Worm (Caenorhabditis elegans): ENCODE data around the gene cbs-2.
"Not testable (repeated sequence)": the region's sequence is repeated elsewhere in the genome, so short reads cannot be mapped to it uniquely, and the experiment has no call there.

The cbs-2 gene

DNA sequence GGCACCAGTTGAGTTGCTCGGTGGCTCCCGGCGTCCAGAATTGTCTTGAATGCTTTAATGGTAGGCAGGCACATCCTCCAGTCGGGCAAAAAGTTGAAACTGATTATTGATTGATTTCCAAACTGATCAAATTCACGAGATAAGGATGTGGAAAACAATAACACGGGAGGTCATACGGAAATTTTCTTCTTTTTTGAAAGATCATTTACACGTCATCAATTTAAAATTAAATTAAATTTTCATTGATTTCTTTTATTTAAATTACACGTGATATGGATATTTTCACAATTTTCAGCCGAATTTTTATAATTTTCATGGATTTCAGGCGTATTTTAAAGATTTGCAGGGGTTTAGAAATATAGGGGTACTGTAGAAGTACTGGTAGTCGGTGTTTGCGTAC, at the start of gene cbs-2:
cbs-2 (minus strand) TSS at position 101 of the 400 bp plus-strand sequence.
- TF ChIP-seq nhr-28 (tag; optimal IDR thresholded peaks at IDR 0.05) (no peak), unc-62 (GFP tag; optimal IDR thresholded peaks at IDR 0.05) (no peak)

DNA sequence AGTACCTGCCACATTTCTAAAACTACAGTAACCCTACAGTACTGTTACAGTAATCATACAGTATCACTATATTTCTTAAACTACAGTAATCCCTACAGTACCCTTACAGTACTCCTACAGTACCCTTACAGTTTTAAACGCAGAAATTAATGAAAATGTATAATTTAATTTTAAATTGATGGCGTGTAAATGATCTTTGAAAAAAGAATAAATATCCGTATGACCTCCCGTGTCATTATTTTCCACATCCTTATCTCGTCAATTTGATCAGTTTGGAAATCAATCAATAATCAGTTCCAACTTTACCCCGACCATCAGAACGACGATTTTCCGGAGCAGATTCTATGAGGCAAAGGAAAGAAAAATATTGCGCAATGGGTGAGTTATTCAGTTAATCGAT, 31.5 kb upstream of the cbs-2 start, which contains the start of gene K09F6.3:
K09F6.3 (plus strand) TSS at position 301 of the 400 bp plus-strand sequence.
- not testable (repeated sequence) for TF ChIP-seq nhr-76, nhr-237, C04F5.9 (tag; optimal IDR thresholded peaks at IDR 0.05)

DNA sequence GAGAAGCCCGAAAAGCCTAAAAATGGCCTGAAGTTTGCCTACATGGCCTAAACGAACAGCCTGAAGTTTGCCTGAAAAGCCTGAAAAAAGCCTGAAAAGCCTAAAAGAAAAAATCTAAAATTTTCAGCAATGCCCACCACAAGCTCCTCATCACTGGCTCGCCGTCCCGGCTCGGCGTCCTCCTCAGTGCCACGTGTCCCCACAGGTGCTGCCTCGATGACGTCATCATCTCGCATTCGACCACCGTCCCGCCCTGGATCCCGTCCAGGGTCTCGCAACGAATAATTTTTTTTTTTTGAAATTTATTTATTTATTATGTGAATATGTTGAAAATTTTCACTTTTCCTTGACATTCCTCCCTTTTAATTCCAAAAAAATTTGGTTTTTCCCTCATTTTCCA, 30.3 kb upstream of the cbs-2 start:
- no peak for TF ChIP-seq nhr-84 (tag; optimal IDR thresholded peaks at IDR 0.05)
- no peak for TF ChIP-seq hpl-2 (GFP tag; optimal IDR thresholded peaks at IDR 0.05)

DNA sequence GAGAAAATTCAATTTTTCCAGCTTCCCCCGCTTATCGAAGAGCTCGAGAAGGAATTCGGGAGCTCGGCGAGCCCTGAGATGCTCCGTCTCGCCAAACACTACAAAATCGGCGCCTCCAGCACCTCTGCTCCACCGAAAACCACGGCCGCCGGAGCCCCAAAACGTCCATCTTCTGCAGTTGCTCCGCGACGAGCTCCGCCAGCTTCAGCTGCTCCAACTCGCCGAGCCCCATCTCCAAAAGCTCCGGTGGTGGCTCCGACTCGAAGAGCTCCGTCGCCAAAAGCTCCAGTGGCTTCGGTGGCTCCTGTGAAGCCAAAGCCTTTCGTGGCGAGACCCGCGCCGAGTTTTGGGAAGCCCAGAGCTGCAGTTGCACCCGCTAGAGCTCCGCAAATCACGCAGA, 28.2 kb upstream of the cbs-2 start:
- TF ChIP-seq ceh-8 (GFP tag; optimal IDR thresholded peaks at IDR 0.05) (peak; percentile 8), efl-3 (GFP tag; optimal IDR thresholded peaks at IDR 0.05) (no peak)

DNA sequence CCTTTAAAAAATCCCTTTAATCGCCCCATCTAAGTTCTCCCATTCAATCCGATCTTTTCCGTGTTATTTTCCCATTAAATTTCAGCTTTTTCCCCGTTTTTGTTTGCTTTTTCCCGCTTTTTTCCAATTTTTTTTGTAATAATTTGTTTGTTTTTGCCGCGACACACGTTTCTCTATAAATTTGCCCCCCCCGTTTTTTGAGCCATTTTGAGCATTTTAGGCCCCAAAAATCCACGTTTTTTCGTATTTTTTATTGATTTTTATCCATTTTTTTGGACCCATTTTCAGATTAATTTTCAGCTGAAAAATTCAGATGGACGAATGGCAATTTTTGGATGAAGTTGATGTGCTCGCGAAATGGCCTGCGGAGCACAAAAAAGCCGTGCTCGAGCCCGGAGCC, 20.0 kb upstream of the cbs-2 start, which contains the start of gene F54A3.2:
F54A3.2 (plus strand) TSS at position 301 of the 400 bp plus-strand sequence.
- TF ChIP-seq efl-1 (optimal IDR thresholded peaks at IDR 0.05) (no peak), efl-1 (GFP tag; optimal IDR thresholded peaks at IDR 0.05 in 1 of 2) (peak in 1 of 2 experiments; percentile 54), nhr-85 (tag) (peak; percentile 7), irx-1 (tag; optimal IDR thresholded peaks at IDR 0.05) (no peak), aha-1 (tag; optimal IDR thresholded peaks at IDR 0.05) (no peak)

DNA sequence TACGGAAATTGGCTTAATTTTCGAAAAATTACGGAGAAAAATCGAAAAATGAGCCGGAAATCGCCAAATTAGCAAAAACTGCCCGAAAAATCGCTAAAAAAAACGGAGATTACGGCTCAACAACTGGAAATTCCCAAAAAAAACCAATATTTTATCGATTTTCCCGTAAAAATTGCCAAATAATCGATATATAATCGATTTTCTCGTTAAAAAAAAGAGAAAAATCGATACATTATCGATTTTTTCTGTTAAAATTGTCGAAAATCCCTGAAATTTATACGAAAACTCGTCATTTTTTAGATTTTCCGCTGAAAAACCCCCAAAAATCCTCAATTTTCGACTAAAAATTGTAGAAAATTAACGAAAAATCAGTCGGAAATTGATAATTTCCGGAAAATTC, 13.0 kb upstream of the cbs-2 start:
- no peak for TF ChIP-seq irx-1 (tag; optimal IDR thresholded peaks at IDR 0.05)
- TF ChIP-seq hlh-17 (GFP tag; optimal IDR thresholded peaks at IDR 0.05; ENCODE audit: borderline replicate concordance), result no peak
- no peak for TF ChIP-seq unc-62 (GFP tag; optimal IDR thresholded peaks at IDR 0.05)
- no peak for TF ChIP-seq nhr-71 (tag; optimal IDR thresholded peaks at IDR 0.05)
- no peak for TF ChIP-seq aly-2 (tag; optimal IDR thresholded peaks at IDR 0.05)
- no peak for TF ChIP-seq grh-1 (GFP tag; IDR thresholded peaks at IDR 0.05)
- TF ChIP-seq lir-3 (tag; optimal IDR thresholded peaks at IDR 0.05; ENCODE audit: poor library complexity), result no peak

DNA sequence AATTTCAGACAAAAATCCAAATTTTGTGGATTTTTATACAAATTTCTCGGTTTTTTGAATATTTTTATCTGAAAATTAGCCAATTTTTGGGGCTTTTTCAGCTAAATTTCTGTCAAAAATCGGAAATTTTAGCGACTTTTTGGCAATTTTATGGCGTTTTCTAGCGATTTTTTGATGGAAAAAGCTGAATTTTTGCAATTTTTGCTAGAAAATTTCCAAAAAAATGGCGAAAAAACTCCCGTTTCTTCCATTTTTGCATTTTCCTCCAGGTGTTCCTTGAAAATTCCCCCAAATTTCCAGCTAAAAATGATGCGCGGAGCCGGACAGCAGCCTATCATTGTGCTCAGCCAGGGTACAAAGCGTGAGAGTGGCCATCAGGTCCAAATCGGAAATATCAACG, 9.9 kb upstream of the cbs-2 start, which contains the start of gene cct-3:
cct-3 (plus strand) TSS at position 301 of the 400 bp plus-strand sequence.
- TF ChIP-seq efl-1 (optimal IDR thresholded peaks at IDR 0.05) (no peak), efl-1 (GFP tag; optimal IDR thresholded peaks at IDR 0.05 in 1 of 2) (peak in 1 of 2 experiments; percentile 59), mef-2 (tag; optimal IDR thresholded peaks at IDR 0.05) (no peak)

DNA sequence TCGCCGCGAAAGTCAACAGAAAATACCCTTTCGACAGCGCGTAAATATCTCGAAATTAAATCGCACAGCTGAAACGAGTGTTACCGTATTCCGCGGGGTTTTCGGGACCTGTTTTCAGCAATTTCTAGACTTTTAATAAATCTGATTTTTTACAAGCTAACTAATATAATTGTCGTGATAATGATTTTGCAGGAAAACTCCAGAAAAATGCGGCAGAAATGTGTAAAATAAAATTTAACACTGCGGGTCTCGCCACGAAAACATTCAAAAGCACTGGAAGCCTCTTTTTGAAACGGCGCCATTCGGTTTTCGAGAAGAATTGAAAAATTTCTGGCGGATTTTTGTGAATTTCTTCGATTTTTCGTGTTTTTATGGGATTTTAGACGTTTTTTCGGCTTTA, 9.1 kb upstream of the cbs-2 start, which contains the start of gene F54A3.6:
F54A3.6 (minus strand) TSS at position 42 of the 400 bp plus-strand sequence.
- peak; percentile 57 for TF ChIP-seq isw-1 (GFP tag; IDR thresholded peaks at IDR 0.05)
- TF ChIP-seq lsy-2 (tag; optimal IDR thresholded peaks at IDR 0.05), result peak; percentile 60 to 90
- peak; percentile 9 to 15 for TF ChIP-seq efl-1 (optimal IDR thresholded peaks at IDR 0.05)
- TF ChIP-seq efl-1 (GFP tag; optimal IDR thresholded peaks at IDR 0.05 in 1 of 2), result not testable (repeated sequence)

DNA sequence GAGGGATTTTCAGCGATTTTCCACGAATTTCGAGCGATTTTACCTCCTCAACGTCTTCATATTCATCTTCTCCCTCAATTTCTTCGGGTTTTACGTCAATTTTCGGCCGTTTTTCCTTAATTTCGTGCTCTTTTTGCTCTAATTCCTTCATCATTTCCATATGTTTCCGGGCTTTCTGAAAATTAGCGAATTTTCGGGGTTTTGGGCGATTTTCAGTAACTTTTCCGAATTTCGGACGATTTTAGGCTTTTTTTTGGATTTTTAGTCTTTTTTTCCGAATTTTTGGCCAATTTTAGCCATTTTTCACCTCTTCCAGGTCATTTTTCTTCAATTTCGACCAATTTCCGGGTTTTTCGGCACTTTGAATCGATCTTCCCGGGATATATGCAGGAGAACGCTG, 7.0 kb upstream of the cbs-2 start:
- TF ChIP-seq zag-1 (tag; optimal IDR thresholded peaks at IDR 0.05) (no peak), fkh-8 (tag; optimal IDR thresholded peaks at IDR 0.05) (no peak), nhr-85 (tag) (peak; percentile 4)

DNA sequence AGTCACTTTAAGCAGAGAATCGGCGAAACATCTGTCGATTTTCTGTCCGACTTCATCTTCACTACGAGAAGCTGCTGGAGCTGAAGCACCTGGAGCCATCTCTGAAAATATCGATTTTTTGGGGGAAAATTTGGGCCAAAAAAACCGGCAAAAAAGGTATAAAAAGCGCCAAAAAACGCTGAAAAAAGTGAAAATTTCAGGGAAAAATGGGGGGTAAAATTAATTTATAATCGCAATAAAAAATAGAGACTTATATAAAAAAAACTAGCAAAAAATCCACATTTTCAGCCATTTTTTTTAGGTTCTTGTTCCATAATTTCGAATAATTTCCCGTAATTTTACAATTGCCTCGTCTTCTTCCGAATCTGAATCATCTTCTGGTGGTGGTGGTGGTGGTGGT, 2.2 kb upstream of the cbs-2 start, which contains the start of gene F54A3.5:
F54A3.5 (minus strand) TSS at position 101 of the 400 bp plus-strand sequence.
- no peak for TF ChIP-seq tlp-1 (tag; optimal IDR thresholded peaks at IDR 0.05)
- TF ChIP-seq efl-1 (optimal IDR thresholded peaks at IDR 0.05), result no peak
- TF ChIP-seq efl-1 (GFP tag; optimal IDR thresholded peaks at IDR 0.05 in 1 of 2), result no peak
- no peak for TF ChIP-seq snu-23 (GFP tag; optimal IDR thresholded peaks at IDR 0.05)
- TF ChIP-seq alr-1 (tag; optimal IDR thresholded peaks at IDR 0.05; ENCODE audit: borderline replicate concordance), result no peak
- TF ChIP-seq pag-3 (tag; optimal IDR thresholded peaks at IDR 0.05; ENCODE audit: borderline replicate concordance, insufficient read depth), result no peak

Measured in whole organism, L1 larva.